Worm (Caenorhabditis elegans): ENCODE data around the gene Y49F6B.19.

ce11 chrII:3554673-3555072 lies 42.5 kb upstream of the Y49F6B.19 start:
- TF ChIP-seq ama-1 (optimal IDR thresholded peaks at IDR 0.05) (no peak), ceh-13 (GFP tag; optimal IDR thresholded peaks at IDR 0.05) (no peak), ceh-36 (tag; optimal IDR thresholded peaks at IDR 0.05) (no peak), flt-1 (GFP tag; IDR thresholded peaks at IDR 0.05) (no peak), tra-4 (tag; optimal IDR thresholded peaks at IDR 0.05) (no peak), ets-7 (tag; optimal IDR thresholded peaks at IDR 0.05) (no peak), F13C5.2 (tag; optimal IDR thresholded peaks at IDR 0.05) (no peak), B0310.2 (tag; optimal IDR thresholded peaks at IDR 0.05) (no peak)
